Fruit fly (Drosophila melanogaster) S2 (cell line): ENCODE measurements around the gene CG31249.

Experiments
- CG8478 ChIP-seq: fragments of >200 bp; optimal IDR thresholded peaks from 2 replicates; lab custom pipeline; 2018
- CTCF ChIP-seq, 2 experiments: fragments of >200 bp; optimal IDR thresholded peaks; 2 replicates each; lab custom pipeline; 2018

CG31249 gene

DNA sequence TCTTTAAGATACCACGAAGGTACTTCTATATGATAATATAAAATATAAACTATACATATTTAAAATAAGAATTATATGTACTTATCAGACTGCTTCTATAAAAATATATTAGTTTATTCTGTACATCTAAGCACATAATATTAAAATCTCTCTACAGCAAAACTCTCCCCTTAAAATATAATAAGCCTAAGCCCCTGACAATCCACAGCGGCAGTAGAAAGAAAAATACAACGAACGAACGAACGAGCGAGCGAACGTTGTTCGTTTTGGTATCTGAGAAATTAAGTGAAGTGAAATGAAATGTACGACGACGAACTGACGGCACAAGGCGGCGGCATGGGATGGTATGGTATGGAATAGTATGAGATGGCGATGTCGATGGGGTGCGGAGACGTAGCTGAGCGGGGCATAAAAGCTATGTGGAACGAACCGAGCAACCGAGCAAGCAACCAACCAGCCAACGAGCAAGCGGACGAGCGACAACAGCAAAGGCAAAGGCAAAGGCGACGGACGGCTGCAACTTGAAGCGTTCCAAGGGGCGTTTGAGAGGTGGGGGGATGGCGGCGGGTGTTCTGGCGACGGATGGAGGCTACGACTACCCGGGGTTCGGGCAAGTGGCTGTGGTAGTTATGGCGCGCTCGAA, 13.7 kb upstream of the CG31249 start:
- TF ChIP-seq CTCF (optimal IDR thresholded peaks at IDR 0.05; lab: Kevin White, UChicago) = no peak
- no peak for TF ChIP-seq CG8478 (lab: Kevin White, UChicago)

DNA sequence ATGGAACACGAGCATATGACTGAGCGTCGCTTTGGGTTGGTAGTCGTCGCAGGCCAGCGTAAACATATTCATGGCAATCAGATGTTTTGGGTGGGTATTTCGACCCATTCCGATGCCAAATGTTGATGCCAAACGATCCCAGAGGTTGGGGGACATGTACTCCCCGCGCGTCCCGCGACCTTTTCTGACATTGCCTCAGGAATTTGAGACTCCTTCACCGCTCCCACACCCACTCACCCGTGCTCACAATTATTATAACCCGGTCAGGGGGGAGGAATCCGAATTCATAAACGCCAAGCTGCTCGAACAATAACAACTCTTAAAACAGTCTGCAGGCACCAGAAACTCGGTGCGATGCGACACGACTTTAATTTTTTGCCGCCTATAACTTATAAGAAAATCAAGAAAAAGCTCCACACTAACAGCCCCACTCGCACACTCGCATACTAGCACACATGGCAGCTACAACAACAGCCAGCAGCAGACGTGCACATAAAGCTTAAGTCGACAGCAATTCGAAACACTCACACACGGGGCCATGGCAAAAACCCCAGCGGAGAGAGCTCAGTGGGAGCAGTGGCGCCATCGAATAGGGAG, 13.1 kb upstream of the CG31249 start:
- no peak for TF ChIP-seq CTCF (optimal IDR thresholded peaks at IDR 0.05; lab: Kevin White, UChicago)
- no peak for TF ChIP-seq CG8478 (lab: Kevin White, UChicago)

DNA sequence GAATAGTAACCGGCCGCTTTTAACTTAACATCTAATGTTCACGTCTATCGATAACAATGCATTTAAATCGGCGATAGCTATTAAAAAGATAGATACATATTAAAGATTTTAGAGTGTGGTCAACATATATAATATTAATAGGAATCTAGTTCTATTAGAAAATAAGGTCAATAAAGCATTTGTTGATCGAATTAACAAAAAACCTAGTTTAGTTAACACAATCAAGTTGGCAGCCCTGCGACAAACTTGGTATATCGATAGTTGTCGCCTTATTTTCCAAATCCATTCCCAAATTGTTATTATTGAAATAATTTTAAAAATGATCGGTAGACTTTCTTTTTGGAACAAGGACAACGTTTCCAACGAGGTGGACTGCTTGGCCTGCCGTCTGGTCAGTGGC, 2.0 kb downstream of the CG31249 start, which contains the start of the genes CG31251 and CG31360:
Gene CG31251 (minus strand): TSS at position 62 of the 400 bp plus-strand sequence.
Gene CG31360 (plus strand): TSS at position 244 of the 400 bp plus-strand sequence.
- no peak for TF ChIP-seq CTCF (optimal IDR thresholded peaks at IDR 0.05; lab: Kevin White, UChicago)
- no peak for TF ChIP-seq CG8478 (lab: Kevin White, UChicago)

DNA sequence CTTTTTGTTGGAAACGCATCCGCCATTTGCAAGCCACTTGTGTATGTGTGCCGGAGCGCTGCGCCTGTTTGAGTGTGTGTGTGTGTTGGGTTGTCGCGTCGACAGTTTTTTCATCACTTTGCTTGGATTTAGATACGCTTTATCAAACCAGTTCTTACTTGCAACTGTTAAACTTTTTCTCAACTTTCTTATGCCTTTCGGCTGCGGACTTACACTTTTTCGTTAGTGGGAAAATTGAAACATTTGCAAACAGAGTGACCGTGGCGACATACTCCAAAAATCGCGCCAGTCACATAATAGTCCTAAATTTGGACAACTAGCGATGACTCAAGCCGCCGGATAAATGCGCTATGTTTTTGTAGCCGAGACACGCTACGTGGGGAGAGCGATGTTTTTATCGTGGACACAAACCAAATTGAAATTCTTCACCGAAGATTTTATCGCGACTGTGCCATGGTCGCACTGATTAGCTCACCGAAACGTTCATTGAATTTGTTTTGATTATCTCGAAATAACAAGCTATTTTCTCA, 4.6 kb downstream of the CG31249 start, which contains the start of the genes alt and CG7655:
Gene alt (minus strand): TSS at position 272 of the 530 bp plus-strand sequence.
Gene CG7655 (plus strand): TSS at position 426 of the 530 bp plus-strand sequence.
- no peak for TF ChIP-seq CG8478 (lab: Kevin White, UChicago)
- TF ChIP-seq CTCF (optimal IDR thresholded peaks at IDR 0.05; lab: Kevin White, UChicago) = peak; percentile 65 to 74

DNA sequence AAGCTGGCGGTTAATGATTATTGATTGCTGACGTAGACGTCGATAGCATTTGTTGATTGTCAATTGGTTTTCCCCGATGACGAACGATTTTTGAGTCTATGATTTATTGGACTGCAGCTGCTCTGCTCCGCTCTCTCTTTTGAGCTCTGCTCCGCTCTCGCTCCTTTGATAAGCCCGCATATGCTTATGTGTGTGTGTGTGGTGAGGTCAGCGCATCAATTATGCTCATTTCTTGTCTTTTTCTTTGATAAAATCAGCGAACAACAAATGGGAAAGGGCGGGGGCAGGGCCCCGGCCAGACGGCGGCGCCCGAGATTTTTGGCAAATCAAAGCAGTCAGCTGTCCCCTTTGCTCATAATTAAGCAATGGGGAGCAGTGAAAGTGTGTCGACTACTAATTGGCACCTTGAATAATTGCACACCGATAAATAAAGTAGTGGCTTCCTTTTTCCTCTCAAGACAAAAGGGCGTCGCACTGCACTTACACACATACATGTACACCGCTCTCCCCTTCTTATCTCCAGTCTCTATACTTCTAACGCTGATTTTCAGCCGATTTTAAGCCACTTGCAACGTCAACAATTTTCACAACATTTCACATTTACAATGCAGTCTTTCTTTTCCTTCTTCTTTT, 5.1 kb downstream of the CG31249 start:
- TF ChIP-seq CG8478 (lab: Kevin White, UChicago) (no peak), CTCF (optimal IDR thresholded peaks at IDR 0.05; lab: Kevin White, UChicago) (no peak)

DNA sequence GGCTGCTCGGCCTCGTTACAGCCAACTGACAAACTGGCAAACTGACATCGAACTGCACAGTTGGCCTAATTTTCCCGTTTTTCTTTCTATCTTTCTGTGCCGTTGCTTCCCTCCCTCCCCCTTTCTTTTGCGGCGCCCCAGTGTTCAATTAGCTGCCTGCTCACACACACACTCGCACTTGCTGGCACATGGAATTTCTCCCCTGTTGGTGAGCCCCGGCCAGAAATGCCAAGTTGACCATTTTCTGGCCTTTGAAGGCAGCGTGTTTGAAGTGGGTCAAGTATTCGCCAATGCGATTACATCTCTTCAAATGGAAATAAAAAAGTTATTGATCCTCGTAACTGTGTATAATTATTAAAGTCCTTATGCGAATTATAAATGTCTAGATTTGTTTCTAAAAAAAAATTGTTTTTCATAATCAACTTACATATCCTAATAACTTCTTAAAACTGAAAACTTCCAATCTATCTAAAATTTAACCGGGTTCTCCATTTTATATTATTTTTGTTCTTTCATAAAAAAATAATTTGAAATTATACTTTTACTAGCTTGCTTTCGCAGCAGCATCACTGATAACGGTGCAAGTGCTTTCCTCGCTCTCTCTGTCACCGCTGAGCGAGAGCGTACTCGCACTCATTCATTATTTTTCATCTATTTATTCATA, 6.1 kb downstream of the CG31249 start:
- TF ChIP-seq CG8478 (lab: Kevin White, UChicago) (no peak), CTCF (optimal IDR thresholded peaks at IDR 0.05; lab: Kevin White, UChicago) (no peak)

DNA sequence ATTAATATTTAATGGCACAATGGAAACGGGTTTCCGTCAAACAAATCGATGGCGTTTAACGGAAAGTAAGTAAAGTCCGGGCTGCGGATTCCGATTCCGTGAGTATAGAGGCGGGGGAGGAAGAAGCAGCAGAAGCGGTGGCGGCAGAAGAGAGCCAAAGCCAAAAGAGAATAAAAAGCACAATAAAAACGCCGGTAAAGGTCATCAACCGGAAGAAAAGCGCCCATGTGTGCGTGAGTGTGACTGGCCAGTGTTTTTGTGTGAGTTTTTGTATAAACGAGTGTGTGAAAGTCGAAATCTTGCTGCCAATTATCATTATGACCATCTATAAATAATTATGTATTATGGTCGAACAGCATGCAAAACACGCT, 6.6 kb downstream of the CG31249 start:
- TF ChIP-seq CTCF (optimal IDR thresholded peaks at IDR 0.05; lab: Kevin White, UChicago) (no peak), CG8478 (lab: Kevin White, UChicago) (no peak)

DNA sequence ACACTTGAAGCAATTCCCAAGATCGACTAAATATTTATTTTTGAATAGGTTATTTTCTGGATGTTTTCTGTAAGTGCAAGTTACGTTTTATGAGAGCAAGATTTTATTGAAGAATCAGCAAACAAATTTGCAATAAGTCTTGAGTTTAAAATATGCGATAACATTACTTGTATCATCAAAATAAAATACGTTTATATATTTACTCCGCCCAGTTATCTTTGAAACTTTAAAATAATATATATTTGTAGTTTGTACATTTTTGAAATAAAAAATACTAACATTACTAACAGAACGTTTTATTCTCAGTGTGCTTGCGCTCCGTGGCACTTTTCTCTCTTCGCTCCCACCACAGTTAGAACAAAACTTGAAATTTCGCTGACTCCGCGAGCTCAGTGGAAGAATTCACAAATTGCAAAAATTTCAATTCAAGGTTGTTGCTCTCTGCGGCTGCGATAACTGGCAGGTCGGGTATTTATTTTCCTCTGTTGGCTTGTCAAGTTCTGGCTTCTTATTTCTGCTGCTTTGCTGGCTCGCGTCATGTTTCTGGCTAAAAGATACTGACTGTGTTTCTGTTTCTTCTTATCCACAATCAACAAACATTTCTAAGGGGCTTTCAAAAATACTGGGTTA, 7.4 kb downstream of the CG31249 start:
- TF ChIP-seq CG8478 (lab: Kevin White, UChicago) (no peak), CTCF (optimal IDR thresholded peaks at IDR 0.05; lab: Kevin White, UChicago) (no peak)

DNA sequence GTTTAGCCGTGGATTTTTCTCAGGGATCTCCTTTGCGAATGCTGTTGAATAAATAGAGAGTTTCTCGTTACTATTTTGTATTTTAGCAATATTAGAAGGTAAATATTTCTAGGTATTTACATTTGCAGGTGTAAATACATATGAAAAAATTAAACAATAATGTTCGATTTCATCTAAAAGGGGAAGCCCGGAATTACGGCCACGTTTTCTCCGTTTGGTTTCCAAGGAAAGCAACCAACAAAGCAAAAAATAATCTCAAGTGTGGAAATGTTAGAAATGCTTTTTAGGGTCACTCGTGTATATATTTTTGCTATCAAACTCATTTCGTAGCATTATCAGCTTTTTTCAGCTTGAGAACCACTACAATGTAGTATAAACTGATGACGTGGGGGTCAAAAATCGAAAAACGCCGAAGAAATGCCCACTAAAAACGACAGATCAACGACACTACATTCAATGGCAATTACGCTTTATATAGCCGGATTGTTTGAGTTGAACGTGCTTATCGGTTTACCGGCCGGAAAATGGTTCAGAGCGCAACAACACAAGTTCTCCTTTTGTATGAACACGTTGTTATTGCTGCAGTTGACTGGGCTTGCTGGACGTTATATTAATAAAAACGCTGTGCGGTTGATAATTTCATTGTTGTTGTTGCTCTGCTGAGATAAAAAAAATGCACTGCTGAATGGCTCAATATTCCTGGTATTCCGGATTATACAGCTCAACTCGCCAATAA, 8.6 kb downstream of the CG31249 start:
- TF ChIP-seq CTCF (optimal IDR thresholded peaks at IDR 0.05; lab: Kevin White, UChicago) (no peak), CG8478 (lab: Kevin White, UChicago) (no peak)

DNA sequence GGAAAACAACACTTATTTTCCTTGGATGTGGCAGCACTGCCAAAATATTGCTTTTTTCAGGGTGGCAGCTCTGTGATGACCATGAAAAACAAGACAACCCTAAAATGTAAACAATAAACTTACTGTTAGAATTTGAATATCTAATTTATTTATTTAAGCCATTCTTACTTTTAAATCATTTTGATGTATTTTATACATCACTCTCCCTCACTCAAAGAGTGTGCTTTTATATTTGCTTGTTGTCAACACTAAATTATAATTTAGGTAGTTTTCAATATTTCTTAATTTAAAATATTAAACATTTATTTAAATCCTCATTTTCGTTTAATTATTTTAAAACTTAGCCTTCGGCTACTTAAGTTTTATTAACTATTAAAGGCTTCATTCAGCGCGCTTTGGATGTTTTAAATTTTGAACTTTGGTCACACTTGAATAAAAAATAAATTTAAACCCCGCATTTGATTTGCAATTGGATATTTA, 16.0 kb downstream of the CG31249 start, which contains the start of the genes CG7523 and Mps1:
Gene CG7523 (minus strand): TSS at position 39 of the 480 bp plus-strand sequence.
Gene Mps1 (plus strand): TSS at position 415 of the 480 bp plus-strand sequence.
- TF ChIP-seq CG8478 (lab: Kevin White, UChicago) (no peak), CTCF (optimal IDR thresholded peaks at IDR 0.05; lab: Kevin White, UChicago) (peak in 1 of 2 experiments; percentile 26)

DNA sequence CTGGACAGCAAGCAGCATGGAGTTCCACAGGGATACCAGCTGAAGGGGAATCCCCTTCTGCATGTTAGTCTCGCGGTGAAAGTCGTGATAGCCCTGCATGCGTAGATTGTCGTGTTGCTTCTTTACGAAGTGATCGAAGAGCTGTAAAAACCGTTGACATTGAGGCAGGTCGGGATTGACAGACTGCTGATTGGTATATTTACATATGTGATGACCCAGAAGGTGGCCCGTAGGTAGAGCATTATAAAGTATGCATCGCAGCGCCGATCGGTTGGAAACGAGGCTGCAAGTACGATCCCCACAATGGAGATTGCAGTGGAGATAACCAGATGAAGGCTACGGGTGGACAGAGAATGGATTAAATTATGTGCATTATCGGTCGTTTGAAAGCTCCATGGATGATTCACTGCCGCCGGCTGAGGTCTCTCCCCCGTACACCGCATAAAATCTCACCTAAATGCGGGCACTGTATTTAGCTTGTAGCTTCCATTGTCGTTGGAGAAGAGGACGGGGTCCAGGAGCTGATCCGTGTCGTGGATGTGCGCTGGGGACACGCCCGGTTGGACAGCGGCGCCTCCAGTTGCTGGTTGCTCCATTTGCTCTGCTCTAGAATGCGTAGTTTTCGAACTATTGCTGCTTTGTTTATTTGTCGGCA, 16.5 kb downstream of the CG31249 start:
- TF ChIP-seq CG8478 (lab: Kevin White, UChicago) (no peak), CTCF (optimal IDR thresholded peaks at IDR 0.05; lab: Kevin White, UChicago) (no peak)

DNA sequence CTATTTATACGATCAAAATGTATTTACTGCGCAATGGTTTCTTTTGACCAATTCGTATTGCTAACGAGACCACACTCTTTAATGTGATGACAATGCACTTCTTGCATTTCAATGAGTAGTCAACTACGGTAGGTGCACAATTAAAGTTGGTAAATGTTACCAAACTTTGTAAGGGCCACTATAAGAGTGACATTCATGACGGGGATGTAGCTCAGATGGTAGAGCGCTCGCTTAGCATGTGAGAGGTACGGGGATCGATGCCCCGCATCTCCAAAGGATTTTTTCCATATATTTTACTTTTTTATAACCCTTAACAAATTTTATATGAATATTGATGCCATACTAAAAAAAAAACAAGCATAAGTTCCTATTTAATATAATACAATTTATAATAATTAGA, 18.9 kb downstream of the CG31249 start:
- TF ChIP-seq CG8478 (lab: Kevin White, UChicago) = no peak
- no peak for TF ChIP-seq CTCF (optimal IDR thresholded peaks at IDR 0.05; lab: Kevin White, UChicago)

DNA sequence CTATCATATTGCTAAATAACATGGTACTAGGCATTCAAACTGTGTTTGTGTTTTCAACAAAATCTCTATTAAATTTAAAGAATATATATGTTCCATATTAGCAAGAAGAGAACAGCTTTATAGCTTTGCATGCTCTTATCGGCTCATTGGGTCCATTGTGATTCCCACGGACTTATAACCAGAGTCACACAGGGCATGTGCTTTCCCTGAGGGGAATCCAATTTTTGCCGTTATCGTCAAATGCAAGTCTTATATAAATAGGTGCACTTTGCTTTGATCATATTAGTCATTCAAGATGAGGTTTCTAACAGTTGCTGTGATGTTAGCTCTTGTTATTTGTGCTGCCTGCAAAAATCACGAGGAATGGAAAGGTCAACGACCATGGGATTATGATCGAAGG, 19.6 kb downstream of the CG31249 start, which contains the start of gene CG45045:
Gene CG45045 (plus strand): TSS at position 294 of the 400 bp plus-strand sequence.
- TF ChIP-seq CG8478 (lab: Kevin White, UChicago) (no peak), CTCF (optimal IDR thresholded peaks at IDR 0.05; lab: Kevin White, UChicago) (no peak)
